Worm (Caenorhabditis elegans) whole organism, L3 larva: Measurements from ENCODE around the gene F22B7.9.
A peak's percentile ranks its signal among the peaks of the same experiment; 100 is the strongest.

Source experiments
- R02D3.7 ChIP-seq: fragments of 150-350 bp; optimal IDR thresholded peaks from 2 replicates; lab custom pipeline; 2014; ENCODE audit warnings: missing biosample characterization, missing genetic modification characterization
- aly-2 ChIP-seq: fragments of 150-350 bp; optimal IDR thresholded peaks from 2 replicates; lab custom pipeline; 2014; ENCODE audit warnings: missing biosample characterization, missing genetic modification characterization
- ama-1 ChIP-seq: fragments of 150-350 bp; optimal IDR thresholded peaks from 2 replicates; lab custom pipeline; 2018
- ceh-28 ChIP-seq: fragments of 150-350 bp; optimal IDR thresholded peaks from 2 replicates; lab custom pipeline; 2014; ENCODE audit warnings: missing biosample characterization, missing genetic modification reagents, missing genetic modification characterization
- ceh-9 ChIP-seq: sonication (generic microtip); optimal IDR thresholded peaks from 2 replicates; lab custom pipeline; 2018; ENCODE audit warnings: missing biosample characterization, missing genetic modification characterization
- egl-27 ChIP-seq: sonication (generic microtip); optimal IDR thresholded peaks from 4 replicates; lab custom pipeline; 2017; ENCODE audit warnings: missing biosample characterization, missing genetic modification reagents, missing genetic modification characterization
- elt-1 ChIP-seq: fragments of 150-350 bp; optimal IDR thresholded peaks from 2 replicates; lab custom pipeline; 2014; ENCODE audit warnings: missing biosample characterization, missing genetic modification characterization
- elt-2 ChIP-seq: sonication (generic microtip); optimal IDR thresholded peaks from 2 replicates; lab custom pipeline; 2016; ENCODE audit warnings: missing genetic modification reagents, mild to moderate bottlenecking, missing genetic modification characterization, missing compliant biosample characterization
- elt-3 ChIP-seq, 3 experiments: fragments of 150-350 bp in 1 of 3; sonication (generic microtip) in 2 of 3; optimal IDR thresholded peaks; 2 replicates in 2 of 3; 4 replicates in 1 of 3; lab custom pipeline; 2014 to 2017; ENCODE audit warnings: missing biosample characterization in 3 of 3, missing genetic modification characterization in 3 of 3
- fkh-10 ChIP-seq: sonication (generic microtip); optimal IDR thresholded peaks from 2 replicates; lab custom pipeline; 2017; ENCODE audit warnings: missing biosample characterization, missing genetic modification reagents, missing genetic modification characterization
- hmg-11 ChIP-seq: sonication (generic microtip); optimal IDR thresholded peaks from 2 replicates; lab custom pipeline; 2016; ENCODE audit warnings: missing genetic modification characterization, missing compliant biosample characterization
- jun-1 ChIP-seq: fragments of 150-350 bp; optimal IDR thresholded peaks from 2 replicates; lab custom pipeline; 2014; ENCODE audit warnings: missing biosample characterization, missing genetic modification reagents, missing genetic modification characterization
- lin-15B ChIP-seq: fragments of 150-350 bp; optimal IDR thresholded peaks from 2 replicates; lab custom pipeline; 2014; ENCODE audit warnings: missing biosample characterization, missing genetic modification characterization
- lin-39 ChIP-seq: fragments of 150-350 bp; optimal IDR thresholded peaks from 2 replicates; lab custom pipeline; 2018; ENCODE audit warnings: missing biosample characterization, missing genetic modification reagents, missing genetic modification characterization
- lsy-12 ChIP-seq: sonication (generic microtip); optimal IDR thresholded peaks from 2 replicates; lab custom pipeline; 2016; ENCODE audit warnings: mild to moderate bottlenecking, missing genetic modification characterization, missing compliant biosample characterization
- mdl-1 ChIP-seq: fragments of 150-350 bp; optimal IDR thresholded peaks from 2 replicates; lab custom pipeline; 2014; ENCODE audit warnings: missing biosample characterization, missing genetic modification characterization
- mml-1 ChIP-seq: fragments of 150-350 bp; sonication (generic microtip); optimal IDR thresholded peaks from 3 replicates; lab custom pipeline; 2014; ENCODE audit warnings: missing biosample characterization, missing genetic modification characterization
- nfya-1 ChIP-seq: sonication (generic microtip); optimal IDR thresholded peaks from 2 replicates; lab custom pipeline; 2017; ENCODE audit warnings: missing genetic modification characterization, mild to moderate bottlenecking, missing compliant biosample characterization, antibody characterized with exemption, moderate library complexity; ENCODE audit not compliant: insufficient read depth
- nhr-11 ChIP-seq: fragments of 150-350 bp; optimal IDR thresholded peaks from 2 replicates; lab custom pipeline; 2014; ENCODE audit warnings: missing biosample characterization, missing genetic modification characterization
- nhr-12 ChIP-seq: fragments of 150-350 bp; optimal IDR thresholded peaks from 2 replicates; lab custom pipeline; 2014; ENCODE audit warnings: missing biosample characterization, missing genetic modification characterization
- nhr-23 ChIP-seq: fragments of 150-350 bp; optimal IDR thresholded peaks from 2 replicates; lab custom pipeline; 2014; ENCODE audit warnings: missing biosample characterization, missing genetic modification reagents, missing genetic modification characterization
- nhr-237 ChIP-seq: fragments of 150-350 bp; optimal IDR thresholded peaks from 2 replicates; lab custom pipeline; 2014; ENCODE audit warnings: missing biosample characterization, missing genetic modification characterization
- nhr-25 ChIP-seq: sonication (generic microtip); optimal IDR thresholded peaks from 2 replicates; lab custom pipeline; 2017; ENCODE audit warnings: missing biosample characterization, missing genetic modification characterization
- nhr-28 ChIP-seq: fragments of 150-350 bp; optimal IDR thresholded peaks from 2 replicates; lab custom pipeline; 2014; ENCODE audit warnings: missing biosample characterization, missing genetic modification characterization
- nhr-43 ChIP-seq: sonication (generic microtip); optimal IDR thresholded peaks from 2 replicates; lab custom pipeline; 2016; ENCODE audit warnings: mild to moderate bottlenecking, missing genetic modification characterization, missing compliant biosample characterization; ENCODE audit not compliant: poor library complexity, severe bottlenecking
- nhr-76 ChIP-seq: fragments of 150-350 bp; sonication (generic microtip); optimal IDR thresholded peaks from 5 replicates; lab custom pipeline; 2014; ENCODE audit warnings: missing biosample characterization, missing genetic modification characterization
- nhr-77 ChIP-seq: fragments of 150-350 bp; optimal IDR thresholded peaks from 2 replicates; lab custom pipeline; 2014; ENCODE audit warnings: missing biosample characterization, missing genetic modification characterization
- pha-4 ChIP-seq: fragments of 150-350 bp; optimal IDR thresholded peaks from 2 replicates; lab custom pipeline; 2014; ENCODE audit warnings: missing biosample characterization, missing genetic modification reagents, missing genetic modification characterization
- sea-2 ChIP-seq: fragments of 150-350 bp; sonication (generic microtip); optimal IDR thresholded peaks from 4 replicates; lab custom pipeline; 2014; ENCODE audit warnings: missing biosample characterization, missing genetic modification reagents, missing genetic modification characterization
- snpc-4 ChIP-seq: fragments of 150-350 bp; optimal IDR thresholded peaks from 2 replicates; lab custom pipeline; 2014; ENCODE audit warnings: missing biosample characterization, missing genetic modification characterization
- tbx-2 ChIP-seq: sonication (generic microtip); optimal IDR thresholded peaks from 2 replicates; lab custom pipeline; 2016; ENCODE audit warnings: mild to moderate bottlenecking, missing genetic modification characterization, missing compliant biosample characterization
- unc-39 ChIP-seq: sonication (generic microtip); optimal IDR thresholded peaks from 4 replicates; lab custom pipeline; 2017; ENCODE audit warnings: missing biosample characterization, missing genetic modification characterization
- unc-62 ChIP-seq: fragments of 150-350 bp; sonication (generic microtip); optimal IDR thresholded peaks from 4 replicates; lab custom pipeline; 2014; ENCODE audit warnings: missing biosample characterization, missing genetic modification reagents, missing genetic modification characterization
- ztf-4 ChIP-seq: fragments of 150-350 bp; optimal IDR thresholded peaks from 2 replicates; lab custom pipeline; 2014; ENCODE audit warnings: missing biosample characterization, missing genetic modification characterization

F22B7.9 gene

DNA sequence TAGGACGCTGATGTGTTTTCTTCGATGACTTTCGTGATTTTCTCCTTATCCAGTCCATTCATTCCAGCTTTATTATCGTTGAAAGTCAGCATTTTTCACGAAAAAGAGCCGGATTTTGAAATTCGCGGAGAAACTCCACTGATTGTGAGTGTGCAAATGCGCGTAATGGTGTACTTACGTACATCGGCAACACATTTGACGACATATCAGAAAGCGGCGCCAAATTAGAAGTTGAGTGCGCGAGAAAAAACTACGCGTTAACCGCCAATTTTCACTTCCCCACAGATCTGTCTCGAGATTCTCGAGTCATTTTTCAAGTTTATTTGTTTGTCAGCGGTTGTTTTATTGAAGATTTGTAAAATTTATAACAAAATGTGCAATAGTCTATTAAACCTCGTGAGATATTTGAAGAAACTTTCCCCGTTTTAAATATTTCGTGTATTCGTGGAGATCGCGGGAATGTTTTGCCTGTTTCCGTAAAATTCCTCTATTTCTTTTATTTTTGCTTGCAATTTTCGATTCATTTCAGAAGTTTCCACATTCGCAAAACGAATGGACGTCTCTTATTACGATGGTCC, 25.2 kb downstream of the F22B7.9 start, which contains the start of the genes polk-1 and gpr-1:
TSS of gene polk-1 (minus strand) at position 186 of the 578 bp plus-strand sequence.
TSS of gene gpr-1 (plus strand) at position 528 of the 578 bp plus-strand sequence.
- no peak for TF ChIP-seq nhr-76
- peak; percentile 36 for TF ChIP-seq nfya-1 (tag; lab: Kevin White, UChicago)
- TF ChIP-seq lin-39 (tag; lab: Kevin White, UChicago) = peak; percentile 6
- peak; percentile 57 for TF ChIP-seq lin-15B (tag; lab: Kevin White, UChicago)
- TF ChIP-seq sea-2 (GFP tag; lab: Kevin White, UChicago) = no peak

DNA sequence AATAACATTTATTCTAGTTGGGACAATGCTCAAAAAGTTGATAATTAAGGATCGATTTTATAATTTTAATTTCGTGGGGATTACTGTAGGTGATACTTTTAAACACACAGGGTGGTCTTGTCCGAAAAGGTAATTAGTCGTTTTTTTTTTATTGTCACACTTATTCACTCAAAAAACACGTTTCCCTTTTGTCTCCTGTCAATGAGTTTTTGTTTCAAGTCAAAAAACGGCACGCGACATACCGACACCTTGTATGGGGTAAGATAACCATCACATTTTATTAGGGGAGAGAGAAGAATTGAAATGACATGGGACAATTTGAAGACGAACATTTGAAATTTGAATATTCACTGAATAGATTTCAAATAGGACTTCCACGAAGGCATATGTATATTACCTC, 28.6 kb downstream of the F22B7.9 start:
- TF ChIP-seq nhr-25 (peak; percentile 57), elt-1 (tag; lab: Kevin White, UChicago) (peak; percentile 16), nhr-77 (no peak)

DNA sequence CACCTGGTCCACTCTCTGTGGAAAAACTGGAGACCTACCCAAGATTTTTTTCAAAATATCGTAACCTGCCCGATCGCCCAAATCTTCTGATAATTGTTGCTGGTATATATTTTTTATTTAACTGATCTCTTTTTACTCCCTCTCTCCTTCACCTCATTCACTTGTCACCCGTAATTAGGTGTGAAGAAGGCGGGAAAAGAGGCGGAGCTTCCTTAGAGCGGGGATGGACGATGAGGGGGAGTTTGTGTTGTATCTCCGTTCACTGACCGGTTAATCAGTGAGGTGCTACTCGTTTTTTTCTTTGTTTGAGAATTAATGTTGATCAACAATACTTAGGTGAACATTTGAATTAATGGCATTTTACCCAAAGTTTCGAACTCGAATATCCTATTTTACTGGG, 31.3 kb downstream of the F22B7.9 start, which contains the start of gene ceh-16:
TSS of gene ceh-16 (plus strand) at position 301 of the 400 bp plus-strand sequence.
- TF ChIP-seq lin-39 (tag; lab: Kevin White, UChicago) (no peak), nhr-77 (no peak)
- TF ChIP-seq, all 47 proteins: peak for 0

DNA sequence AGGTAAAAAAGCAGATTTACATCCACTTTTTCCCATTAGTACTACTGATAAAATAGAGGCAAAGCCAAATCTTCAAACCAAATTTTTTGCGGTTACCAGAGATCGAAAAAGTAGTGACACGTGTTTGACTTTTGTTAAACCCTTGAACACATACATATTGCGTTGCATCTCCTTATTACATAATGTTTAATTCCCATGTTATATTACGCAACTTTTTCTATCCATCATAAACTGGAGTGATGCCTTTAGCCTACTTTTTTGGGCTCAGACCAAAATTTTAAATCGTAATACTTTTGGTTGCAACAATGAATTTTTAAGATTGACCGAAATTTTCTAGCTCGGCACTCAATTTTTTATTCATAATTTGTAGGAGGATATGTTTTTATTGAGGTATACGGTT, 31.7 kb downstream of the F22B7.9 start:
- no peak for TF ChIP-seq jun-1 (tag; lab: Kevin White, UChicago)
- TF ChIP-seq ama-1 (lab: Kevin White, UChicago) = no peak
- no peak for TF ChIP-seq ceh-9 (tag; lab: Kevin White, UChicago)
- no peak for TF ChIP-seq unc-62 (GFP tag; lab: Kevin White, UChicago)
- TF ChIP-seq nhr-76 = no peak
- TF ChIP-seq ztf-4 (tag; lab: Kevin White, UChicago) = no peak
- no peak for TF ChIP-seq aly-2
- no peak for TF ChIP-seq lin-39 (tag; lab: Kevin White, UChicago)
- no peak for TF ChIP-seq pha-4
- no peak for TF ChIP-seq lin-15B (tag; lab: Kevin White, UChicago)
- no peak for TF ChIP-seq nhr-237 (tag; lab: Kevin White, UChicago)
- TF ChIP-seq elt-2 (tag; lab: Kevin White, UChicago) = no peak
- TF ChIP-seq unc-39 (tag; lab: Kevin White, UChicago) = no peak
- TF ChIP-seq elt-1 (tag; lab: Kevin White, UChicago) = no peak
- TF ChIP-seq fkh-10 (GFP tag; lab: Kevin White, UChicago) = no peak
- no peak for TF ChIP-seq mml-1
- no peak for TF ChIP-seq R02D3.7 (tag; lab: Kevin White, UChicago)
- no peak for TF ChIP-seq nhr-28
- TF ChIP-seq hmg-11 (tag; lab: Kevin White, UChicago) = no peak
- TF ChIP-seq, all 47 proteins: peak for 0

DNA sequence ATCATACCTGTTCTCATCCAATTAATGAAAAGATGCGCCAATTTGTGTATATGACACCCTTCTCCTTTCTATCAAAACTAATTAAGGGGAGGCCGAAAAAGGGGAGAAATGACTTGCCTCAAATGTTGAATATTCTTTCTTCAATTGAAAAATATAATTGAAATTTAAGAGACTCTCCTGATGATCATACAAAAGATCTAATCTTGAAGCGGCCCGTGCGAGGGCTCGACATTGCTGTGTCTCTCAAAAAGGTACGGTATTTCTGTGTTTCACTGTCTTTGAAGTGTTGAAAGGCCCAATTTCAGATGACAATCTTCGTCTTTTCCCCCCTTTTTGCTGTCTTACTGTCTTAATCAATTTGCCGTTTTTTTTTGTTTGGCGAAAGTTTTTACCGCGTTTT, 32.7 kb downstream of the F22B7.9 start:
- peak; percentile 87 for TF ChIP-seq nfya-1 (tag; lab: Kevin White, UChicago)
- peak; percentile 30 for TF ChIP-seq nhr-23 (tag; lab: Kevin White, UChicago)
- TF ChIP-seq R02D3.7 (tag; lab: Kevin White, UChicago) = no peak
- TF ChIP-seq elt-1 (tag; lab: Kevin White, UChicago) = peak; percentile 94
- TF ChIP-seq nhr-25 = peak; percentile 42

DNA sequence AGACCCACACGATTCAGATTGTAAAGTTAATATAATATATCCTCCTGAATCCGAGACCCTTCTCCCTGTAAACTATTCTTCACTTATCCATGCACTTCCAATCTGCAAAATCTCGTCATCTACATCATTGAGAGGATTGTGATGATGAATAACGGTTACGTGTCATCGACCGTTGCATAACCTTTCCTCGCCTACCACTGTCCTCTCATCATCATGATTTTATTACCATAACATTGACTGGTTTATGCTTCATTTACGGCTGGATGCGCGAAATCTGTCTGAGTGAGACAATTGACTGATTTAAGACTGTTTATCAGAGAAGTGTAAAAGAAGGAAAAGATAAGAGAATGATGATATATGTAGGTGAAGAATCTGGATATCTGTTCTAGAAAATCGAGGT, 33.5 kb downstream of the F22B7.9 start:
- no peak for TF ChIP-seq egl-27
- TF ChIP-seq elt-3 (tag; optimal IDR thresholded peaks at IDR 0.05; lab: Kevin White, UChicago) = no peak
- TF ChIP-seq ceh-28 (tag; lab: Kevin White, UChicago) = no peak
- TF ChIP-seq mdl-1 = no peak
- no peak for TF ChIP-seq tbx-2 (tag; lab: Kevin White, UChicago)
- TF ChIP-seq nhr-12 (tag; lab: Kevin White, UChicago) = no peak
- no peak for TF ChIP-seq ceh-9 (tag; lab: Kevin White, UChicago)
- TF ChIP-seq sea-2 (GFP tag; lab: Kevin White, UChicago) = no peak
- TF ChIP-seq jun-1 (tag; lab: Kevin White, UChicago) = no peak
- TF ChIP-seq R02D3.7 (tag; lab: Kevin White, UChicago) = no peak
- TF ChIP-seq lin-15B (tag; lab: Kevin White, UChicago) = no peak
- TF ChIP-seq nhr-237 (tag; lab: Kevin White, UChicago) = no peak
- no peak for TF ChIP-seq nhr-11 (tag; lab: Kevin White, UChicago)
- TF ChIP-seq lsy-12 = no peak
- no peak for TF ChIP-seq snpc-4 (tag; lab: Kevin White, UChicago)
- no peak for TF ChIP-seq ztf-4 (tag; lab: Kevin White, UChicago)
- no peak for TF ChIP-seq nhr-43 (tag; lab: Kevin White, UChicago)
